Fruit fly (Drosophila melanogaster) whole organism, embryonic: ENCODE results near the gene mst.

Source experiments
- B-H1 ChIP-seq: fragments of 200-800 bp; sonication (Bioruptor generic); IDR thresholded peaks from 3 replicates; pipeline ENCODE4 v1.3.6; 2022; ENCODE audit warnings: missing biosample characterization, missing genetic modification characterization
- CG10565 ChIP-seq: fragments of 200-800 bp; sonication (Bioruptor generic); optimal IDR thresholded peaks from 3 replicates; lab custom pipeline; 2016; ENCODE audit warnings: missing biosample characterization, mild to moderate bottlenecking, missing genetic modification characterization
- CG11093 ChIP-seq: fragments of 200-800 bp; sonication (Bioruptor generic); IDR thresholded peaks from 3 replicates; pipeline ENCODE4 v1.3.6; 2022; ENCODE audit warnings: missing biosample characterization, missing genetic modification characterization
- CG13775 ChIP-seq: fragments of 200-800 bp; sonication (Bioruptor generic); optimal IDR thresholded peaks from 3 replicates; lab custom pipeline; 2017; ENCODE audit warnings: missing biosample characterization, mild to moderate bottlenecking, missing genetic modification characterization
- CG17359 ChIP-seq: fragments of 200-800 bp; sonication (Bioruptor generic); optimal IDR thresholded peaks from 3 replicates; lab custom pipeline; 2018; ENCODE audit warnings: missing biosample characterization, mild to moderate bottlenecking, missing genetic modification characterization, moderate library complexity
- CG17385 ChIP-seq: fragments of 200-800 bp; sonication (Bioruptor generic); optimal IDR thresholded peaks from 3 replicates; lab custom pipeline; 2018; ENCODE audit warnings: missing biosample characterization, mild to moderate bottlenecking, missing genetic modification characterization
- CG1832 ChIP-seq: fragments of 200-800 bp; sonication (Bioruptor generic); optimal IDR thresholded peaks from 2 replicates; lab custom pipeline; 2017; ENCODE audit warnings: missing biosample characterization, mild to moderate bottlenecking, missing genetic modification characterization, inconsistent platforms
- CG18599 ChIP-seq: fragments of 200-800 bp; sonication (Bioruptor generic); optimal IDR thresholded peaks from 3 replicates; lab custom pipeline; 2017; ENCODE audit warnings: missing biosample characterization, missing genetic modification characterization, mild to moderate bottlenecking, moderate library complexity, missing genetic modification reagents
- CG30431 ChIP-seq: fragments of 200-800 bp; sonication (Bioruptor generic); optimal IDR thresholded peaks from 2 replicates; lab custom pipeline; 2017; ENCODE audit warnings: missing biosample characterization, missing genetic modification characterization
- CG31388 ChIP-seq: fragments of 200-800 bp; sonication (Bioruptor generic); optimal IDR thresholded peaks from 2 replicates; lab custom pipeline; 2016; ENCODE audit warnings: missing biosample characterization, missing genetic modification characterization
- CG33557 ChIP-seq: fragments of 200-800 bp; sonication (Bioruptor generic); optimal IDR thresholded peaks from 2 replicates; lab custom pipeline; 2019; ENCODE audit warnings: missing biosample characterization, mild to moderate bottlenecking, missing genetic modification characterization, moderate library complexity
- CG4617 ChIP-seq: fragments of 200-800 bp; sonication (Bioruptor generic); optimal IDR thresholded peaks from 3 replicates; lab custom pipeline; 2016; ENCODE audit warnings: missing biosample characterization, missing genetic modification characterization, borderline replicate concordance
- CG7556 ChIP-seq: fragments of 200-800 bp; sonication (Bioruptor generic); optimal IDR thresholded peaks from 2 replicates; lab custom pipeline; 2017; ENCODE audit warnings: missing biosample characterization, mild to moderate bottlenecking, missing genetic modification characterization
- CG7928 ChIP-seq: fragments of 200-800 bp; sonication (Bioruptor generic); optimal IDR thresholded peaks from 2 replicates; lab custom pipeline; 2017; ENCODE audit warnings: missing biosample characterization, mild to moderate bottlenecking, missing genetic modification characterization
- CG8765 ChIP-seq: fragments of 200-800 bp; sonication (Bioruptor generic); IDR thresholded peaks from 2 replicates; pipeline ENCODE4 v1.3.6; 2022; ENCODE audit warnings: missing biosample characterization, missing genetic modification characterization
- CkIIα-i1 ChIP-seq: fragments of 200-800 bp; sonication (Bioruptor generic); IDR thresholded peaks from 2 replicates; pipeline ENCODE4 v1.3.6; 2022; ENCODE audit warnings: missing biosample characterization, missing genetic modification characterization
- Dfd ChIP-seq, 2 experiments: fragments of >200 bp; optimal IDR thresholded peaks; 2 replicates each; lab custom pipeline; 2017; ENCODE audit warnings: missing biosample characterization in 2 of 2, missing genetic modification characterization in 2 of 2
- Dip3 ChIP-seq: fragments of 200-800 bp; sonication (Bioruptor generic); optimal IDR thresholded peaks from 3 replicates; lab custom pipeline; 2016; ENCODE audit warnings: missing biosample characterization, missing genetic modification characterization
- Dll ChIP-seq: fragments of 200-800 bp; sonication (Bioruptor generic); IDR thresholded peaks from 4 replicates; pipeline ENCODE4 v1.3.6; 2022; ENCODE audit warnings: missing biosample characterization, missing genetic modification characterization; ENCODE audit not compliant: partially characterized antibody
- Fer1 ChIP-seq: fragments of 200-800 bp; sonication (Bioruptor generic); optimal IDR thresholded peaks from 2 replicates; lab custom pipeline; 2017; ENCODE audit warnings: missing biosample characterization, mild to moderate bottlenecking, missing genetic modification characterization
- Fer3 ChIP-seq: fragments of 200-800 bp; sonication (Bioruptor generic); optimal IDR thresholded peaks from 2 replicates; lab custom pipeline; 2018; ENCODE audit warnings: missing biosample characterization, mild to moderate bottlenecking, missing genetic modification characterization, moderate library complexity
- MBD-R2 ChIP-seq: fragments of 200-800 bp; sonication (Bioruptor generic); IDR thresholded peaks from 2 replicates; pipeline ENCODE4 v1.3.6; 2022; ENCODE audit warnings: missing biosample characterization, missing genetic modification characterization
- Nf-YA ChIP-seq: fragments of 200-800 bp; sonication (Bioruptor generic); IDR thresholded peaks from 2 replicates; pipeline ENCODE4 v1.3.6; 2022; ENCODE audit warnings: missing biosample characterization, missing genetic modification characterization
- Spps ChIP-seq: fragments of 200-800 bp; sonication (Bioruptor generic); optimal IDR thresholded peaks from 2 replicates; lab custom pipeline; 2018; ENCODE audit warnings: missing biosample characterization, mild to moderate bottlenecking, missing genetic modification characterization
- Usf ChIP-seq: fragments of 200-800 bp; sonication (Bioruptor generic); optimal IDR thresholded peaks from 2 replicates; lab custom pipeline; 2017; ENCODE audit warnings: missing genotype, missing biosample characterization, missing genetic modification characterization
- az2 ChIP-seq: fragments of 200-800 bp; sonication (Bioruptor generic); optimal IDR thresholded peaks from 3 replicates; lab custom pipeline; 2016; ENCODE audit warnings: missing biosample characterization, missing genetic modification characterization
- bowl ChIP-seq: fragments of 200-800 bp; sonication (Bioruptor generic); IDR thresholded peaks from 2 replicates; pipeline ENCODE4 v1.3.6; 2022; ENCODE audit warnings: missing biosample characterization, missing genetic modification characterization
- cato ChIP-seq: fragments of 200-800 bp; sonication (Bioruptor generic); optimal IDR thresholded peaks from 2 replicates; lab custom pipeline; 2016; ENCODE audit warnings: missing biosample characterization, missing genetic modification characterization, borderline replicate concordance
- cg ChIP-seq: fragments of 200-800 bp; sonication (Bioruptor generic); optimal IDR thresholded peaks from 3 replicates; lab custom pipeline; 2019; ENCODE audit warnings: missing biosample characterization, mild to moderate bottlenecking, missing genetic modification characterization, moderate library complexity
- cwo ChIP-seq: fragments of 200-800 bp; sonication (Bioruptor generic); optimal IDR thresholded peaks from 3 replicates; lab custom pipeline; 2017; ENCODE audit warnings: missing biosample characterization, missing genetic modification characterization, mild to moderate bottlenecking, moderate library complexity, missing genetic modification reagents
- da ChIP-seq: fragments of 200-800 bp; sonication (Bioruptor generic); optimal IDR thresholded peaks from 2 replicates; lab custom pipeline; 2016; ENCODE audit warnings: missing biosample characterization, missing genetic modification characterization
- dan ChIP-seq: fragments of 200-800 bp; sonication (Bioruptor generic); IDR thresholded peaks from 2 replicates; pipeline ENCODE4 v1.3.6; 2022; ENCODE audit warnings: missing biosample characterization, missing genetic modification characterization
- exex ChIP-seq: fragments of 200-800 bp; sonication (Bioruptor generic); optimal IDR thresholded peaks from 4 replicates; lab custom pipeline; 2018; ENCODE audit warnings: missing biosample characterization, mild to moderate bottlenecking, missing genetic modification characterization, moderate library complexity
- fd3F ChIP-seq: fragments of 200-800 bp; sonication (Bioruptor generic); optimal IDR thresholded peaks from 2 replicates; lab custom pipeline; 2018; ENCODE audit warnings: missing biosample characterization, mild to moderate bottlenecking, missing genetic modification characterization, moderate library complexity
- fd64A ChIP-seq: fragments of 200-800 bp; sonication (Bioruptor generic); optimal IDR thresholded peaks from 3 replicates; lab custom pipeline; 2018; ENCODE audit warnings: missing biosample characterization, mild to moderate bottlenecking, missing genetic modification characterization
- ftz-f1 ChIP-seq: fragments of 200-800 bp; sonication (Bioruptor generic); optimal IDR thresholded peaks from 2 replicates; lab custom pipeline; 2016; ENCODE audit warnings: missing biosample characterization, missing genetic modification characterization
- gsb-n ChIP-seq: fragments of 200-800 bp; sonication (Bioruptor generic); optimal IDR thresholded peaks from 3 replicates; lab custom pipeline; 2018; ENCODE audit warnings: missing biosample characterization, mild to moderate bottlenecking, missing genetic modification characterization
- her ChIP-seq: fragments of 200-800 bp; sonication (Bioruptor generic); optimal IDR thresholded peaks from 2 replicates; lab custom pipeline; 2016; ENCODE audit warnings: missing biosample characterization, missing genetic modification characterization
- hkb ChIP-seq, 2 experiments: fragments of 200-800 bp in 1 of 2; fragments of >200 bp in 1 of 2; sonication (Bioruptor generic) in 1 of 2; IDR thresholded peaks in 1 of 2; optimal IDR thresholded peaks in 1 of 2; 2 replicates each; pipeline versions ENCODE4 v1.3.6 to Lab custom; 2017 to 2022; ENCODE audit warnings: missing biosample characterization in 1 of 2, missing genetic modification characterization in 1 of 2
- jing ChIP-seq: fragments of 200-800 bp; sonication (Bioruptor generic); optimal IDR thresholded peaks from 2 replicates; lab custom pipeline; 2018; ENCODE audit warnings: missing biosample characterization, mild to moderate bottlenecking, missing genetic modification characterization
- maf-S ChIP-seq: fragments of 200-800 bp; sonication (Bioruptor generic); optimal IDR thresholded peaks from 2 replicates; lab custom pipeline; 2016; ENCODE audit warnings: missing biosample characterization, missing genetic modification characterization
- nau ChIP-seq: fragments of 200-800 bp; sonication (Bioruptor generic); optimal IDR thresholded peaks from 3 replicates; lab custom pipeline; 2017; ENCODE audit warnings: missing biosample characterization, mild to moderate bottlenecking, missing genetic modification characterization, missing genetic modification reagents
- otp ChIP-seq: fragments of 200-800 bp; sonication (Bioruptor generic); IDR thresholded peaks from 3 replicates; pipeline ENCODE4, ENCODE4 v1.3.6; 2022; ENCODE audit warnings: missing biosample characterization, missing genetic modification characterization
- rib ChIP-seq: fragments of 200-800 bp; sonication (Bioruptor generic); IDR thresholded peaks from 2 replicates; pipeline ENCODE4 v1.3.6; 2022; ENCODE audit warnings: missing biosample characterization, missing genetic modification characterization
- sd ChIP-seq: fragments of 200-800 bp; sonication (Bioruptor generic); optimal IDR thresholded peaks from 3 replicates; lab custom pipeline; 2018; ENCODE audit warnings: missing biosample characterization, mild to moderate bottlenecking, missing genetic modification characterization, moderate library complexity
- sob ChIP-seq: fragments of 200-800 bp; sonication (Bioruptor generic); IDR thresholded peaks from 2 replicates; pipeline ENCODE4 v1.3.6; 2022; ENCODE audit warnings: missing biosample characterization, missing genetic modification characterization
- trh ChIP-seq: fragments of 200-800 bp; sonication (Bioruptor generic); optimal IDR thresholded peaks from 2 replicates; lab custom pipeline; 2016; ENCODE audit warnings: missing biosample characterization, missing genetic modification characterization
- vnd ChIP-seq: fragments of 200-800 bp; sonication (Bioruptor generic); IDR thresholded peaks from 3 replicates; pipeline ENCODE4 v1.3.6; 2022; ENCODE audit warnings: missing biosample characterization, missing genetic modification characterization; ENCODE audit not compliant: partially characterized antibody
- zfh1 ChIP-seq: fragments of 200-800 bp; sonication (Bioruptor generic); IDR thresholded peaks from 3 replicates; pipeline ENCODE4 v1.3.6; 2022; ENCODE audit warnings: missing biosample characterization, missing genetic modification characterization

Gene mst

dm6 chrX:21349800-21350309 lies 38.9 kb upstream of the mst start, which contains the start of the genes peng and sol (continued):
- TF ChIP-seq sd (tag; lab: Kevin White, UChicago) (no peak), CG7556 (GFP tag; lab: Kevin White, UChicago) (peak; percentile 65), Spps (tag; lab: Kevin White, UChicago) (no peak), da (GFP tag; lab: Kevin White, UChicago) (peak; percentile 12), B-H1 (peak; percentile 46), jing (GFP tag; lab: Kevin White, UChicago) (no peak), zfh1 (GFP tag; lab: Robert Waterston, UW) (peak; percentile 41; the same call in 1 of the 3 replicates), CG10565 (GFP tag; lab: Kevin White, UChicago) (no peak), MBD-R2 (no peak; the same call in 1 of the 2 replicates), Fer3 (tag; lab: Kevin White, UChicago) (peak; percentile 66), nau (no peak), Dll (0 out of 4 replicates have a peak, but pooled peaks have one; percentile 30), CG1832 (GFP tag; lab: Kevin White, UChicago) (no peak), Usf (peak; percentile 63), trh (peak; percentile 46), CG11093 (GFP tag; lab: Robert Waterston, UW) (no peak), CG8765 (GFP tag; lab: Robert Waterston, UW) (no peak; the same call in 1 of the 2 replicates), maf-S (peak; percentile 51), fd3F (GFP tag; lab: Kevin White, UChicago) (peak; percentile 44), fd64A (GFP tag; lab: Kevin White, UChicago) (no peak), ftz-f1 (peak; percentile 49), az2 (peak; percentile 74), cg (no peak), rib (GFP tag; lab: Robert Waterston, UW) (peak; percentile 42; the same call in 1 of the 2 replicates), otp (GFP tag; lab: Robert Waterston, UW) (no peak), her (peak; percentile 40), bowl (GFP tag; lab: Robert Waterston, UW) (no peak), CG7928 (GFP tag; lab: Kevin White, UChicago) (peak; percentile 38), CkIIα-i1 (GFP tag; lab: Robert Waterston, UW) (no peak), Nf-YA (GFP tag; lab: Robert Waterston, UW) (no peak), cato (GFP tag; lab: Kevin White, UChicago) (peak; percentile 59), CG30431 (GFP tag; lab: Kevin White, UChicago) (peak; percentile 56), CG18599 (peak; percentile 71), CG13775 (GFP tag; lab: Kevin White, UChicago) (peak; percentile 76), vnd (GFP tag; lab: Robert Waterston, UW) (no peak), sob (GFP tag; lab: Robert Waterston, UW) (peak; percentile 72), exex (tag; lab: Kevin White, UChicago) (no peak), cwo (GFP tag; lab: Kevin White, UChicago) (peak; percentile 81), CG4617 (peak; percentile 48), Dfd (GFP tag; optimal IDR thresholded peaks at IDR 0.05; lab: Kevin White, UChicago) (no peak), CG33557 (GFP tag; lab: Kevin White, UChicago) (peak; percentile 62), Fer1 (peak; percentile 72), CG17385 (GFP tag; lab: Kevin White, UChicago) (peak; percentile 76), CG17359 (tag; lab: Kevin White, UChicago) (peak; percentile 60), Dip3 (GFP tag; lab: Kevin White, UChicago) (peak; percentile 76), CG31388 (peak; percentile 17), gsb-n (no peak), dan (GFP tag; lab: Robert Waterston, UW) (no peak), hkb (optimal IDR thresholded peaks at IDR 0.05; lab: Kevin White, UChicago) (peak; percentile 63), hkb (GFP tag; IDR thresholded peaks at IDR 0.05; lab: Robert Waterston, UW) (no peak; the same call in 1 of the 2 replicates)
